Fruit fly (Drosophila melanogaster): Measurements from ENCODE around the gene fon.

fon gene

DNA sequence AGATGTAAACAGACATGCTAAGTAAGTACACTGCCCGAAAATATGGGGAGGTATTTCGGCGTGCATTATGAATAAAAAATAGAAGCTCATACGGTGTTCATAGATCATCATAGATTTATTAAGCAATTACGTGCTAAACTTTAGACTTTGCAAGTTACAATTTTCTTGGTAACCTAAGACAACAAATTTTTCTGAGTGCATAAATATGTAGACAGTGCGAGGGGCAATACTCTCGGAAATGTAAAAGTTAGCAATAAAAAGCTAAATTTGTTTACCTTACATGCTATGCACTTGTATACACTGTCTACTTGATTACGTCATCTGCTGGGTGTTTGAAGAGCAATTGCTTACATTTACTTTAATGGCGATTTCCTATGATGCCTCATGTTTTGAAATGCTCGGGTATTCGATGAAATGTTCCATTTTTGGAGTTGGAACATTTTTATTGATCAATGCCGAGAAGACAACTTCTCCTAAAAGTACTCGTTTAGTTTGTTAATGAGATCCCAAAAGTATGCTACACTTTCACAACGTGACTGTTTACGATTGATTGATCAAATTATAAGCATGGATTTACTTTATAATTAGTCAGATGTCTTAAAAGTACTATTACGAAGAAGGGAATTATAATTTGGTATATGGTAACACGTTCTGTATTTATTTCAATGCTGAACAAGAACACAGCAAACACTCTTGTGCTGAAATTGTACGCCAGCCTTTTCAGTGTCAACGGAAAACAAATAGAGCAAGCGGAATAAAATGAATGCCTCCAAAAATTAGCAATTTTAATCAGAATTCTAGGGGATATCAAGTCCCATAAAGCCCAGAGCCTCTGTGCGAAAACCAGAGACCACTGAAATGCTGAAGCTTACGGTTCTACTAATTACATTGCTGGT lies 30.8 kb upstream of the fon start, which contains the start of gene Lectin-galC1 (continued):
- TF ChIP-seq CG12219 (GFP tag; optimal IDR thresholded peaks at IDR 0.05): peak; percentile 85
- TF ChIP-seq cg (GFP tag; optimal IDR thresholded peaks at IDR 0.05): no peak
- peak; percentile 96 for TF ChIP-seq Ets65A (GFP tag)
- no peak for TF ChIP-seq dimm (GFP tag; IDR thresholded peaks at IDR 0.05)
- peak; percentile 91 for TF ChIP-seq dmrt99B (tag; optimal IDR thresholded peaks at IDR 0.05)
- peak; percentile 75 for TF ChIP-seq esg (GFP tag; conservative IDR thresholded peaks at IDR 0.05)
- peak; percentile 78 for TF ChIP-seq CG4328 (GFP tag; optimal IDR thresholded peaks at IDR 0.05)
- TF ChIP-seq Taf1 (GFP tag; IDR thresholded peaks at IDR 0.05): peak; percentile 30; the same call in 1 of the 2 replicates
- TF ChIP-seq bowl (GFP tag; IDR thresholded peaks at IDR 0.05): peak; percentile 25; the same call in 1 of the 2 replicates
- peak; percentile 85 for TF ChIP-seq CG1233 (GFP tag; optimal IDR thresholded peaks at IDR 0.05)
- TF ChIP-seq CG8478 (optimal IDR thresholded peaks at IDR 0.05): no peak
- TF ChIP-seq ap (GFP tag; IDR thresholded peaks at IDR 0.05): peak; percentile 78
- peak; percentile 82 for TF ChIP-seq CG1792 (GFP tag; optimal IDR thresholded peaks at IDR 0.05)
- peak; percentile 78 for TF ChIP-seq Oaz (GFP tag; IDR thresholded peaks at IDR 0.05)
- TF ChIP-seq hb (GFP tag; IDR thresholded peaks at IDR 0.05; ENCODE audit: partially characterized antibody): no peak
- peak; percentile 57 for TF ChIP-seq Spps (tag; optimal IDR thresholded peaks at IDR 0.05)
- TF ChIP-seq Tbp (GFP tag; optimal IDR thresholded peaks at IDR 0.05): no peak
- peak; percentile 77 for TF ChIP-seq wor (GFP tag; IDR thresholded peaks at IDR 0.05)
- peak; percentile 77 for TF ChIP-seq CG14050 (GFP tag; IDR thresholded peaks at IDR 0.05)
- TF ChIP-seq CG14014 (GFP tag; IDR thresholded peaks at IDR 0.05): peak; percentile 85
- TF ChIP-seq otp (GFP tag; IDR thresholded peaks at IDR 0.05): peak; percentile 86
- TF ChIP-seq CG6254 (GFP tag; optimal IDR thresholded peaks at IDR 0.05): peak; percentile 81
- TF ChIP-seq ab (GFP tag; optimal IDR thresholded peaks at IDR 0.05): peak; percentile 70
- TF ChIP-seq CG30403 (GFP tag; optimal IDR thresholded peaks at IDR 0.05): peak; percentile 89
- peak in 1 of 3 experiments; percentile 25 for TF ChIP-seq Stat92E (GFP tag; optimal IDR thresholded peaks at IDR 0.05)
- peak; percentile 73 for TF ChIP-seq CG3847 (GFP tag; IDR thresholded peaks at IDR 0.05)
- peak; percentile 73 for TF ChIP-seq CG12769 (tag; optimal IDR thresholded peaks at IDR 0.05)
- peak; percentile 93 for TF ChIP-seq unpg (GFP tag; optimal IDR thresholded peaks at IDR 0.05)
- TF ChIP-seq Side (GFP tag; optimal IDR thresholded peaks at IDR 0.05): peak; percentile 87
- peak; percentile 80 for TF ChIP-seq MTF-1 (GFP tag; optimal IDR thresholded peaks at IDR 0.05; ENCODE audit: borderline replicate concordance)
- peak; percentile 87 for TF ChIP-seq Blimp-1 (GFP tag; optimal IDR thresholded peaks at IDR 0.05)
- peak; percentile 58 for TF ChIP-seq CG43689 (GFP tag; IDR thresholded peaks at IDR 0.05)
- TF ChIP-seq Med (GFP tag): peak; percentile 97
- TF ChIP-seq knrl (GFP tag; IDR thresholded peaks at IDR 0.05; ENCODE audit: partially characterized antibody): no peak
- TF ChIP-seq CG13296 (GFP tag; optimal IDR thresholded peaks at IDR 0.05): peak; percentile 76
- TF ChIP-seq sisA (GFP tag; IDR thresholded peaks at IDR 0.05): peak; percentile 88; the same call in 1 of the 2 replicates
- TF ChIP-seq bbx (GFP tag; IDR thresholded peaks at IDR 0.05; ENCODE audit: partially characterized antibody): no peak
- TF ChIP-seq CG10979 (tag; optimal IDR thresholded peaks at IDR 0.05): peak; percentile 90
- TF ChIP-seq Hmr (GFP tag; optimal IDR thresholded peaks at IDR 0.05): peak; percentile 80
- TF ChIP-seq Hr39 (optimal IDR thresholded peaks at IDR 0.05): no peak
- TF ChIP-seq zen (tag; optimal IDR thresholded peaks at IDR 0.05): peak; percentile 88
- TF ChIP-seq CG34422 (GFP tag; IDR thresholded peaks at IDR 0.05): peak; percentile 90; the same call in 1 of the 3 replicates
- TF ChIP-seq Sin3A (optimal IDR thresholded peaks at IDR 0.05): no peak
- peak; percentile 82 for TF ChIP-seq Hr3 (GFP tag; optimal IDR thresholded peaks at IDR 0.05)
- peak; percentile 82 for TF ChIP-seq kay (GFP tag; optimal IDR thresholded peaks at IDR 0.05)
- TF ChIP-seq tup (GFP tag; optimal IDR thresholded peaks at IDR 0.05): peak; percentile 55
- TF ChIP-seq ato (GFP tag; IDR thresholded peaks at IDR 0.05; ENCODE audit: partially characterized antibody): no peak
- no peak for TF ChIP-seq Dip2 (GFP tag; IDR thresholded peaks at IDR 0.05)
- peak; percentile 76; the same call in 2 of the 3 replicates for TF ChIP-seq CG11093 (GFP tag; IDR thresholded peaks at IDR 0.05)
